Worm (Caenorhabditis elegans) whole organism, young adult: Measurements from ENCODE around the gene F13A2.4.

ENCODE experiments used
- D2030.7 ChIP-seq: fragments of 200-800 bp; sonication (Bioruptor generic); IDR thresholded peaks from 2 replicates; pipeline ENCODE4 v1.3.6; 2022; ENCODE audit warnings: missing genetic modification reagents, missing genetic modification characterization, missing compliant biosample characterization
- F23B12.7 ChIP-seq: sonication (generic microtip); optimal IDR thresholded peaks from 2 replicates; lab custom pipeline; 2017; ENCODE audit warnings: missing genetic modification characterization, mild to moderate bottlenecking, missing compliant biosample characterization, antibody characterized with exemption, moderate library complexity; ENCODE audit not compliant: insufficient read depth
- F33H1.4 ChIP-seq: fragments of 200-800 bp; sonication (Bioruptor generic); IDR thresholded peaks from 2 replicates; pipeline ENCODE4 v1.3.6; 2022; ENCODE audit warnings: missing genetic modification reagents, missing genetic modification characterization, missing compliant biosample characterization
- T26A5.8 ChIP-seq: sonication (generic microtip); optimal IDR thresholded peaks from 2 replicates; lab custom pipeline; 2016; ENCODE audit warnings: missing genetic modification characterization, missing compliant biosample characterization
- Y53G8AR.9 ChIP-seq: fragments of 200-800 bp; sonication (Bioruptor generic); conservative IDR thresholded peaks from 2 replicates; pipeline ENCODE4 v1.3.6; 2022; ENCODE audit warnings: missing genetic modification reagents, missing genetic modification characterization, missing compliant biosample characterization
- Y67H2A.10 ChIP-seq: fragments of 200-800 bp; sonication (Bioruptor generic); conservative IDR thresholded peaks from 2 replicates; pipeline ENCODE4 v1.3.6; 2022; ENCODE audit warnings: missing genetic modification reagents, missing genetic modification characterization, missing compliant biosample characterization
- Y79H2A.3 ChIP-seq: fragments of 200-800 bp; sonication (Bioruptor generic); conservative IDR thresholded peaks from 2 replicates; pipeline ENCODE4 v1.3.6; 2022; ENCODE audit warnings: missing genetic modification reagents, missing genetic modification characterization, missing compliant biosample characterization
- Y95B8A.8 ChIP-seq: fragments of 200-800 bp; sonication (Bioruptor generic); IDR thresholded peaks from 2 replicates; pipeline ENCODE4 v1.3.6; 2022; ENCODE audit warnings: missing genetic modification reagents, missing genetic modification characterization, missing compliant biosample characterization
- atf-7 ChIP-seq: sonication (generic microtip); optimal IDR thresholded peaks from 2 replicates; lab custom pipeline; 2017; ENCODE audit warnings: mild to moderate bottlenecking, missing genetic modification characterization, missing compliant biosample characterization
- athp-1 ChIP-seq: sonication (generic microtip); optimal IDR thresholded peaks from 2 replicates; lab custom pipeline; 2017; ENCODE audit warnings: mild to moderate bottlenecking, missing genetic modification characterization, missing compliant biosample characterization
- attf-3 ChIP-seq: fragments of 200-800 bp; sonication (Bioruptor generic); conservative IDR thresholded peaks from 2 replicates; pipeline ENCODE4 v1.3.6; 2022; ENCODE audit warnings: missing genetic modification reagents, missing genetic modification characterization, missing compliant biosample characterization
- attf-6 ChIP-seq: fragments of 200-800 bp; sonication (Bioruptor generic); IDR thresholded peaks from 2 replicates; pipeline ENCODE4 v1.3.6; 2022; ENCODE audit warnings: missing genetic modification reagents, missing genetic modification characterization, missing compliant biosample characterization
- cebp-1 ChIP-seq, 2 experiments: fragments of 200-800 bp in 1 of 2; sonication (Bioruptor generic) in 1 of 2; sonication (generic microtip) in 1 of 2; IDR thresholded peaks in 1 of 2; optimal IDR thresholded peaks in 1 of 2; 2 replicates each; pipeline versions ENCODE4 v1.3.6 to Lab custom; 2017 to 2022; ENCODE audit warnings: missing compliant biosample characterization in 2 of 2, missing genetic modification characterization in 2 of 2, mild to moderate bottlenecking in 1 of 2, missing genetic modification reagents in 1 of 2, moderate library complexity in 1 of 2
- ceh-27 ChIP-seq: fragments of 200-800 bp; sonication (Bioruptor generic); optimal IDR thresholded peaks from 2 replicates; lab custom pipeline; 2018; ENCODE audit warnings: mild to moderate bottlenecking, missing genetic modification characterization, moderate library complexity, missing compliant biosample characterization
- ceh-58 ChIP-seq: fragments of 200-800 bp; sonication (Bioruptor generic); IDR thresholded peaks from 2 replicates; pipeline ENCODE4 v1.3.6; 2022; ENCODE audit warnings: missing genetic modification characterization, missing compliant biosample characterization
- ceh-91 ChIP-seq: fragments of 200-800 bp; sonication (Bioruptor generic); IDR thresholded peaks from 2 replicates; pipeline ENCODE4 v1.3.6; 2022; ENCODE audit warnings: missing genetic modification reagents, missing genetic modification characterization, missing compliant biosample characterization
- dox-1 ChIP-seq: fragments of 200-800 bp; sonication (Bioruptor generic); IDR thresholded peaks from 2 replicates; pipeline ENCODE4 v1.3.6; 2022; ENCODE audit warnings: missing genetic modification reagents, missing genetic modification characterization, missing compliant biosample characterization
- dpl-1 ChIP-seq: fragments of 150-350 bp; optimal IDR thresholded peaks from 2 replicates; lab custom pipeline; 2014; ENCODE audit warnings: missing biosample characterization, missing genetic modification reagents, missing genetic modification characterization
- efl-1 ChIP-seq: fragments of 150-350 bp; optimal IDR thresholded peaks from 2 replicates; lab custom pipeline; 2014; ENCODE audit warnings: missing biosample characterization, missing genetic modification reagents, missing genetic modification characterization
- egl-18 ChIP-seq: fragments of 200-800 bp; sonication (Bioruptor generic); IDR thresholded peaks from 2 replicates; pipeline ENCODE4 v1.3.6; 2022; ENCODE audit warnings: missing genetic modification reagents, missing genetic modification characterization, missing compliant biosample characterization
- egrh-3 ChIP-seq: fragments of 200-800 bp; sonication (Bioruptor generic); IDR thresholded peaks from 2 replicates; pipeline ENCODE4 v1.3.6; 2022; ENCODE audit warnings: missing genetic modification reagents, missing genetic modification characterization, missing compliant biosample characterization
- fkh-3 ChIP-seq: sonication (generic microtip); optimal IDR thresholded peaks from 2 replicates; lab custom pipeline; 2016; ENCODE audit warnings: mild to moderate bottlenecking, missing genetic modification characterization, missing compliant biosample characterization
- hmg-1.2 ChIP-seq: fragments of 200-800 bp; sonication (Bioruptor generic); IDR thresholded peaks from 2 replicates; pipeline ENCODE4 v1.3.6; 2022; ENCODE audit warnings: missing genetic modification reagents, missing genetic modification characterization, missing compliant biosample characterization
- hrde-1 ChIP-seq: sonication (generic microtip); optimal IDR thresholded peaks from 2 replicates; lab custom pipeline; 2016; ENCODE audit warnings: missing genetic modification characterization, mild to moderate bottlenecking, missing compliant biosample characterization, moderate library complexity, missing genotype, missing genetic modification reagents, borderline replicate concordance
- lin-35 ChIP-seq, 3 experiments: fragments of 150-350 bp in 2 of 3; sonication (generic microtip) in 1 of 3; optimal IDR thresholded peaks; 2 replicates each; lab custom pipeline; 2014 to 2018; ENCODE audit warnings: missing biosample characterization in 3 of 3, missing genetic modification characterization in 3 of 3, missing genetic modification reagents in 3 of 3
- lin-54 ChIP-seq: fragments of 200-800 bp; sonication (Bioruptor generic); optimal IDR thresholded peaks from 2 replicates; lab custom pipeline; 2018; ENCODE audit warnings: mild to moderate bottlenecking, missing genetic modification characterization, missing compliant biosample characterization
- lsl-1 ChIP-seq: fragments of 200-800 bp; sonication (Bioruptor generic); optimal IDR thresholded peaks from 2 replicates; lab custom pipeline; 2018; ENCODE audit warnings: mild to moderate bottlenecking, missing genetic modification characterization, moderate library complexity, missing compliant biosample characterization
- madf-10 ChIP-seq: sonication (generic microtip); optimal IDR thresholded peaks from 2 replicates; lab custom pipeline; 2016; ENCODE audit warnings: mild to moderate bottlenecking, missing genetic modification characterization, missing compliant biosample characterization
- madf-6 ChIP-seq: fragments of 200-800 bp; sonication (Bioruptor generic); IDR thresholded peaks from 2 replicates; pipeline ENCODE4 v1.3.6; 2022; ENCODE audit warnings: missing genetic modification reagents, missing genetic modification characterization, missing compliant biosample characterization
- madf-8 ChIP-seq: fragments of 200-800 bp; sonication (Bioruptor generic); conservative IDR thresholded peaks from 2 replicates; pipeline ENCODE4 v1.3.6; 2022; ENCODE audit warnings: missing genetic modification reagents, missing genetic modification characterization, missing compliant biosample characterization
- nhr-179 ChIP-seq: sonication (generic microtip); optimal IDR thresholded peaks from 2 replicates; lab custom pipeline; 2016; ENCODE audit warnings: mild to moderate bottlenecking, missing genetic modification characterization, missing compliant biosample characterization
- nhr-27 ChIP-seq: fragments of 200-800 bp; sonication (Bioruptor generic); optimal IDR thresholded peaks from 2 replicates; lab custom pipeline; 2018; ENCODE audit warnings: mild to moderate bottlenecking, missing genetic modification characterization, moderate library complexity, missing compliant biosample characterization
- nhr-80 ChIP-seq: sonication (generic microtip); optimal IDR thresholded peaks from 2 replicates; lab custom pipeline; 2016; ENCODE audit warnings: missing genetic modification characterization, missing compliant biosample characterization
- rcor-1 ChIP-seq: fragments of 200-800 bp; sonication (Bioruptor generic); IDR thresholded peaks from 2 replicates; pipeline ENCODE4 v1.3.6; 2022; ENCODE audit warnings: missing genetic modification reagents, missing genetic modification characterization, missing compliant biosample characterization
- snpc-1.3 ChIP-seq: sonication (generic microtip); optimal IDR thresholded peaks from 2 replicates; lab custom pipeline; 2017; ENCODE audit warnings: missing genetic modification characterization, mild to moderate bottlenecking, missing compliant biosample characterization, antibody characterized with exemption, moderate library complexity, missing genotype, missing genetic modification reagents; ENCODE audit not compliant: insufficient read depth
- snpc-3.4 ChIP-seq: sonication (generic microtip); optimal IDR thresholded peaks from 2 replicates; lab custom pipeline; 2017; ENCODE audit warnings: missing genetic modification characterization, mild to moderate bottlenecking, missing compliant biosample characterization, antibody characterized with exemption, moderate library complexity, missing genotype, missing genetic modification reagents
- somi-1 ChIP-seq: fragments of 200-800 bp; sonication (Bioruptor generic); optimal IDR thresholded peaks from 2 replicates; lab custom pipeline; 2018; ENCODE audit warnings: mild to moderate bottlenecking, missing genetic modification characterization, missing compliant biosample characterization
- sptf-2 ChIP-seq: fragments of 200-800 bp; sonication (Bioruptor generic); optimal IDR thresholded peaks from 2 replicates; lab custom pipeline; 2018; ENCODE audit warnings: mild to moderate bottlenecking, missing genetic modification characterization, missing compliant biosample characterization
- tbp1 ChIP-seq: fragments of 200-800 bp; sonication (Bioruptor generic); optimal IDR thresholded peaks from 2 replicates; lab custom pipeline; 2018; ENCODE audit warnings: mild to moderate bottlenecking, missing genetic modification characterization, missing compliant biosample characterization
- tlf-1 ChIP-seq: fragments of 200-800 bp; sonication (Bioruptor generic); optimal IDR thresholded peaks from 2 replicates; lab custom pipeline; 2018; ENCODE audit warnings: mild to moderate bottlenecking, missing genetic modification characterization, missing compliant biosample characterization
- zfh-2 ChIP-seq: fragments of 200-800 bp; sonication (Bioruptor generic); conservative IDR thresholded peaks from 2 replicates; pipeline ENCODE4 v1.3.6; 2022; ENCODE audit warnings: missing genetic modification reagents, missing genetic modification characterization, missing compliant biosample characterization
- zim-3 ChIP-seq: sonication (generic microtip); optimal IDR thresholded peaks from 2 replicates; lab custom pipeline; 2017; ENCODE audit warnings: mild to moderate bottlenecking, missing genetic modification characterization, moderate library complexity, missing compliant biosample characterization
- ztf-22 ChIP-seq: fragments of 200-800 bp; sonication (Bioruptor generic); optimal IDR thresholded peaks from 2 replicates; lab custom pipeline; 2018; ENCODE audit warnings: mild to moderate bottlenecking, missing genetic modification characterization, moderate library complexity, missing compliant biosample characterization
- ztf-25 ChIP-seq: fragments of 200-800 bp; sonication (Bioruptor generic); IDR thresholded peaks from 2 replicates; pipeline ENCODE4 v1.3.6; 2022; ENCODE audit warnings: missing genetic modification reagents, missing genetic modification characterization, missing compliant biosample characterization
- ztf-3 ChIP-seq: fragments of 200-800 bp; sonication (Bioruptor generic); optimal IDR thresholded peaks from 2 replicates; lab custom pipeline; 2018; ENCODE audit warnings: mild to moderate bottlenecking, missing genetic modification characterization, missing compliant biosample characterization

The F13A2.4 gene

DNA sequence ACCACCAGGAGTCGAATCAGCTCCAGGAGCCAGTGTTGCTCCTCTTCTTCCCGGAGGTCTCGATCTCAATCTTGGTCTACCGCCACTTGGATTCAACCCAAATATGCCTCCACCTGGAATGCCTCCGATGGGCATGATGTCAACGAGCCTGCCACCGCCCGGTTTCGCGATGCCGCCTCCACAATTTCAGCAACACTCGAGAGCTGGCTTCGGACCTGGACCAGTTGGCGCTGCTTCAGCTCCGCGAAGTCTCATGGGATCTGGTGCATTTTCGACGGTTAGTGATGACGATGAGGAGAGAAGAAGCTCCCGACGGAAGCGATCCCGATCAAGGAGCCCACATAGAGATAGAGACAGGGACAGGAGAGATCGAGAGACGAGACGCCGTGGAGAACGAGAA is 27.0 kb downstream of the F13A2.4 start:
- no peak for TF ChIP-seq Y95B8A.8 (GFP tag; lab: Robert Waterston, UW)
- peak; percentile 51; the same call in 1 of the 2 replicates for TF ChIP-seq egrh-3 (GFP tag; lab: Robert Waterston, UW)
- peak; percentile 85 for TF ChIP-seq zfh-2 (GFP tag; lab: Robert Waterston, UW)

ce11 chrV:4371309-4371933 is 28.6 kb downstream of the F13A2.4 start, which contains the start of the genes gmpr-1 and fipp-1:
Gene gmpr-1 (minus strand): TSS chrV:4371383.
Gene fipp-1 (plus strand): TSS chrV:4371807.
- TF ChIP-seq lin-54 (peak; percentile 32), hrde-1 (tag; lab: Kevin White, UChicago) (no peak), nhr-27 (no peak), D2030.7 (GFP tag; lab: Robert Waterston, UW) (peak; percentile 58; the same call in 1 of the 2 replicates), rcor-1 (GFP tag; lab: Robert Waterston, UW) (no peak), hmg-1.2 (GFP tag; lab: Robert Waterston, UW) (peak; percentile 99), somi-1 (no peak), nhr-179 (tag; lab: Kevin White, UChicago) (no peak), madf-6 (GFP tag; lab: Robert Waterston, UW) (peak; percentile 89), ztf-3 (GFP tag; lab: Kevin White, UChicago) (no peak), Y79H2A.3 (GFP tag; lab: Robert Waterston, UW) (no peak), fkh-3 (tag; lab: Kevin White, UChicago) (no peak), dpl-1 (GFP tag; lab: Kevin White, UChicago) (peak; percentile 58), ztf-25 (GFP tag; lab: Robert Waterston, UW) (no peak), efl-1 (peak; percentile 85), sptf-2 (no peak), lsl-1 (GFP tag; lab: Kevin White, UChicago) (peak; percentile 63), snpc-1.3 (no peak), cebp-1 (GFP tag; IDR thresholded peaks at IDR 0.05; lab: Robert Waterston, UW) (no peak), cebp-1 (tag; optimal IDR thresholded peaks at IDR 0.05; lab: Kevin White, UChicago) (peak; percentile 16), Y67H2A.10 (no peak), madf-10 (tag; lab: Kevin White, UChicago) (no peak), ceh-91 (GFP tag; lab: Robert Waterston, UW) (peak; percentile 60; the same call in 1 of the 2 replicates), snpc-3.4 (tag; lab: Kevin White, UChicago) (peak; percentile 17), F23B12.7 (tag; lab: Kevin White, UChicago) (peak; percentile 10), T26A5.8 (tag; lab: Kevin White, UChicago) (no peak), atf-7 (tag; lab: Kevin White, UChicago) (no peak), tlf-1 (GFP tag; lab: Kevin White, UChicago) (peak; percentile 36), ceh-27 (GFP tag; lab: Kevin White, UChicago) (no peak), lin-35 (GFP tag; optimal IDR thresholded peaks at IDR 0.05; lab: Kevin White, UChicago) (peak in 1 of 3 experiments; percentile 55), ceh-58 (GFP tag; lab: Robert Waterston, UW) (no peak), madf-8 (GFP tag; lab: Robert Waterston, UW) (peak; percentile 85), athp-1 (tag; lab: Kevin White, UChicago) (peak; percentile 10), attf-3 (GFP tag; lab: Robert Waterston, UW) (peak; percentile 97), attf-6 (no peak), zim-3 (tag; lab: Kevin White, UChicago) (no peak), egl-18 (GFP tag; lab: Robert Waterston, UW) (no peak), nhr-80 (tag; lab: Kevin White, UChicago) (peak; percentile 47), tbp1 (no peak), Y53G8AR.9 (no peak), F33H1.4 (GFP tag; lab: Robert Waterston, UW) (peak; percentile 46), dox-1 (0 out of 2 replicates have a peak, but pooled peaks have one; percentile 42), ztf-22 (GFP tag; lab: Kevin White, UChicago) (no peak)
